Worm (Caenorhabditis elegans) whole organism, young adult: ENCODE measurements around the gene dos-2.

Experiments
- B0019.2 ChIP-seq: fragments of 200-800 bp; sonication (Bioruptor generic); conservative IDR thresholded peaks from 2 replicates; pipeline ENCODE4 v1.3.6; 2022; ENCODE audit warnings: missing genetic modification reagents, missing genetic modification characterization, missing compliant biosample characterization
- B0261.1 ChIP-seq: sonication (generic microtip); optimal IDR thresholded peaks from 2 replicates; lab custom pipeline; 2016; ENCODE audit warnings: mild to moderate bottlenecking, missing genetic modification characterization, moderate library complexity, missing compliant biosample characterization
- C06A6.2 ChIP-seq: fragments of 200-800 bp; sonication (Bioruptor generic); conservative IDR thresholded peaks from 2 replicates; pipeline ENCODE4 v1.3.6; 2022; ENCODE audit warnings: missing genetic modification characterization, missing compliant biosample characterization
- D2030.7 ChIP-seq: fragments of 200-800 bp; sonication (Bioruptor generic); IDR thresholded peaks from 2 replicates; pipeline ENCODE4 v1.3.6; 2022; ENCODE audit warnings: missing genetic modification reagents, missing genetic modification characterization, missing compliant biosample characterization
- F10E7.11 ChIP-seq: sonication (generic microtip); optimal IDR thresholded peaks from 2 replicates; lab custom pipeline; 2017; ENCODE audit warnings: mild to moderate bottlenecking, missing genetic modification characterization, moderate library complexity, missing compliant biosample characterization
- F23B12.7 ChIP-seq: sonication (generic microtip); optimal IDR thresholded peaks from 2 replicates; lab custom pipeline; 2017; ENCODE audit warnings: missing genetic modification characterization, mild to moderate bottlenecking, missing compliant biosample characterization, antibody characterized with exemption, moderate library complexity; ENCODE audit not compliant: insufficient read depth
- F55B11.4 ChIP-seq: sonication (generic microtip); optimal IDR thresholded peaks from 2 replicates; lab custom pipeline; 2016; ENCODE audit warnings: missing compliant biosample characterization, missing genetic modification characterization, borderline replicate concordance; ENCODE audit not compliant: insufficient read depth
- F57C9.4 ChIP-seq: sonication (generic microtip); optimal IDR thresholded peaks from 2 replicates; lab custom pipeline; 2017; ENCODE audit warnings: mild to moderate bottlenecking, missing genetic modification characterization, missing compliant biosample characterization
- K11D2.4 ChIP-seq: fragments of 200-800 bp; sonication (Bioruptor generic); IDR thresholded peaks from 2 replicates; pipeline ENCODE4 v1.3.6; 2022; ENCODE audit warnings: missing genetic modification reagents, missing genetic modification characterization, missing compliant biosample characterization
- T07F8.4 ChIP-seq: sonication (generic microtip); optimal IDR thresholded peaks from 2 replicates; lab custom pipeline; 2016; ENCODE audit warnings: mild to moderate bottlenecking, missing genetic modification characterization, moderate library complexity, missing compliant biosample characterization
- Y56A3A.18 ChIP-seq: fragments of 200-800 bp; sonication (Bioruptor generic); IDR thresholded peaks from 2 replicates; pipeline ENCODE4 v1.3.6; 2022; ENCODE audit warnings: missing genetic modification reagents, missing genetic modification characterization, missing compliant biosample characterization
- Y95B8A.8 ChIP-seq: fragments of 200-800 bp; sonication (Bioruptor generic); IDR thresholded peaks from 2 replicates; pipeline ENCODE4 v1.3.6; 2022; ENCODE audit warnings: missing genetic modification reagents, missing genetic modification characterization, missing compliant biosample characterization
- ama-1 ChIP-seq, 3 experiments: fragments of 150-350 bp in 1 of 3; sonication (generic microtip) in 2 of 3; optimal IDR thresholded peaks; 2 replicates each; lab custom pipeline; 2014 to 2018; ENCODE audit warnings: missing biosample characterization in 2 of 3, missing genetic modification characterization in 2 of 3, missing genetic modification reagents in 2 of 3
- atf-7 ChIP-seq: sonication (generic microtip); optimal IDR thresholded peaks from 2 replicates; lab custom pipeline; 2017; ENCODE audit warnings: mild to moderate bottlenecking, missing genetic modification characterization, missing compliant biosample characterization
- cebp-1 ChIP-seq, 2 experiments: fragments of 200-800 bp in 1 of 2; sonication (Bioruptor generic) in 1 of 2; sonication (generic microtip) in 1 of 2; IDR thresholded peaks in 1 of 2; optimal IDR thresholded peaks in 1 of 2; 2 replicates each; pipeline versions ENCODE4 v1.3.6 to Lab custom; 2017 to 2022; ENCODE audit warnings: missing compliant biosample characterization in 2 of 2, missing genetic modification characterization in 2 of 2, mild to moderate bottlenecking in 1 of 2, missing genetic modification reagents in 1 of 2, moderate library complexity in 1 of 2
- ceh-27 ChIP-seq: fragments of 200-800 bp; sonication (Bioruptor generic); optimal IDR thresholded peaks from 2 replicates; lab custom pipeline; 2018; ENCODE audit warnings: mild to moderate bottlenecking, missing genetic modification characterization, moderate library complexity, missing compliant biosample characterization
- ceh-40 ChIP-seq: fragments of 200-800 bp; sonication (Bioruptor generic); IDR thresholded peaks from 2 replicates; pipeline ENCODE4 v1.3.6; 2022; ENCODE audit warnings: missing genetic modification characterization, missing compliant biosample characterization
- ceh-91 ChIP-seq: fragments of 200-800 bp; sonication (Bioruptor generic); IDR thresholded peaks from 2 replicates; pipeline ENCODE4 v1.3.6; 2022; ENCODE audit warnings: missing genetic modification reagents, missing genetic modification characterization, missing compliant biosample characterization
- chd-7 ChIP-seq: sonication (generic microtip); optimal IDR thresholded peaks from 2 replicates; lab custom pipeline; 2016; ENCODE audit warnings: mild to moderate bottlenecking, missing genetic modification characterization, moderate library complexity, missing compliant biosample characterization
- egl-18 ChIP-seq: fragments of 200-800 bp; sonication (Bioruptor generic); IDR thresholded peaks from 2 replicates; pipeline ENCODE4 v1.3.6; 2022; ENCODE audit warnings: missing genetic modification reagents, missing genetic modification characterization, missing compliant biosample characterization
- hlh-12 ChIP-seq: sonication (generic microtip); optimal IDR thresholded peaks from 2 replicates; lab custom pipeline; 2016; ENCODE audit warnings: missing genetic modification characterization, missing compliant biosample characterization
- hmg-20 ChIP-seq: fragments of 200-800 bp; sonication (Bioruptor generic); IDR thresholded peaks from 2 replicates; pipeline ENCODE4 v1.3.6; 2022; ENCODE audit warnings: missing genetic modification reagents, missing genetic modification characterization, missing compliant biosample characterization
- hrde-1 ChIP-seq: sonication (generic microtip); optimal IDR thresholded peaks from 2 replicates; lab custom pipeline; 2016; ENCODE audit warnings: missing genetic modification characterization, mild to moderate bottlenecking, missing compliant biosample characterization, moderate library complexity, missing genotype, missing genetic modification reagents, borderline replicate concordance
- lag-1 ChIP-seq: fragments of 200-800 bp; sonication (Bioruptor generic); IDR thresholded peaks from 2 replicates; pipeline ENCODE4 v1.3.6; 2022; ENCODE audit warnings: missing genetic modification reagents, missing genetic modification characterization, missing compliant biosample characterization
- let-526 ChIP-seq: fragments of 200-800 bp; sonication (Bioruptor generic); IDR thresholded peaks from 2 replicates; pipeline ENCODE4 v1.3.6; 2022; ENCODE audit warnings: missing genetic modification reagents, missing genetic modification characterization, missing compliant biosample characterization
- lin-26 ChIP-seq: fragments of 200-800 bp; sonication (Bioruptor generic); IDR thresholded peaks from 2 replicates; pipeline ENCODE4 v1.3.6; 2022; ENCODE audit warnings: missing genetic modification reagents, missing genetic modification characterization, missing compliant biosample characterization
- lin-54 ChIP-seq: fragments of 200-800 bp; sonication (Bioruptor generic); optimal IDR thresholded peaks from 2 replicates; lab custom pipeline; 2018; ENCODE audit warnings: mild to moderate bottlenecking, missing genetic modification characterization, missing compliant biosample characterization
- lir-1 ChIP-seq: fragments of 200-800 bp; sonication (Bioruptor generic); conservative IDR thresholded peaks from 2 replicates; pipeline ENCODE4 v1.3.6; 2022; ENCODE audit warnings: missing genetic modification reagents, missing genetic modification characterization, missing compliant biosample characterization
- lsy-27 ChIP-seq: sonication (generic microtip); optimal IDR thresholded peaks from 2 replicates; lab custom pipeline; 2017; ENCODE audit warnings: missing genetic modification characterization, mild to moderate bottlenecking, missing compliant biosample characterization, antibody characterized with exemption, missing genotype, borderline replicate concordance; ENCODE audit not compliant: insufficient read depth
- madf-10 ChIP-seq: sonication (generic microtip); optimal IDR thresholded peaks from 2 replicates; lab custom pipeline; 2016; ENCODE audit warnings: mild to moderate bottlenecking, missing genetic modification characterization, missing compliant biosample characterization
- mcd-1 ChIP-seq: fragments of 200-800 bp; sonication (Bioruptor generic); IDR thresholded peaks from 2 replicates; pipeline ENCODE4 v1.3.6; 2022; ENCODE audit warnings: missing genetic modification reagents, missing genetic modification characterization, missing compliant biosample characterization
- nfyb-1 ChIP-seq: fragments of 200-800 bp; sonication (Bioruptor generic); IDR thresholded peaks from 2 replicates; pipeline ENCODE4 v1.3.6; 2022; ENCODE audit warnings: missing genetic modification reagents, missing genetic modification characterization, missing compliant biosample characterization
- repo-1 ChIP-seq: sonication (generic microtip); optimal IDR thresholded peaks from 2 replicates; lab custom pipeline; 2017; ENCODE audit warnings: mild to moderate bottlenecking, missing genetic modification characterization, missing compliant biosample characterization
- rpc-1 ChIP-seq, 2 experiments: fragments of 150-350 bp in 1 of 2; sonication (generic microtip) in 1 of 2; optimal IDR thresholded peaks; 2 replicates each; lab custom pipeline; 2014 to 2018; ENCODE audit warnings: missing biosample characterization in 1 of 2, missing genetic modification characterization in 1 of 2, missing genetic modification reagents in 1 of 2, missing genotype in 1 of 2
- snpc-1.1 ChIP-seq: sonication (generic microtip); optimal IDR thresholded peaks from 2 replicates; lab custom pipeline; 2017; ENCODE audit warnings: missing genetic modification characterization, mild to moderate bottlenecking, missing compliant biosample characterization, antibody characterized with exemption, moderate library complexity, missing genotype, missing genetic modification reagents; ENCODE audit not compliant: insufficient read depth
- snpc-3.4 ChIP-seq: sonication (generic microtip); optimal IDR thresholded peaks from 2 replicates; lab custom pipeline; 2017; ENCODE audit warnings: missing genetic modification characterization, mild to moderate bottlenecking, missing compliant biosample characterization, antibody characterized with exemption, moderate library complexity, missing genotype, missing genetic modification reagents
- snpc-4 ChIP-seq, 5 experiments: fragments of 150-350 bp in 1 of 5; sonication (generic microtip) in 4 of 5; optimal IDR thresholded peaks; 2 replicates each; lab custom pipeline; 2014 to 2018; ENCODE audit warnings: missing genetic modification characterization in 5 of 5, missing biosample characterization in 3 of 5, antibody characterized with exemption in 2 of 5, mild to moderate bottlenecking in 2 of 5, missing compliant biosample characterization in 2 of 5, missing genotype in 2 of 5, moderate library complexity in 2 of 5, missing genetic modification reagents in 1 of 5
- sptf-2 ChIP-seq: fragments of 200-800 bp; sonication (Bioruptor generic); optimal IDR thresholded peaks from 2 replicates; lab custom pipeline; 2018; ENCODE audit warnings: mild to moderate bottlenecking, missing genetic modification characterization, missing compliant biosample characterization
- unc-130 ChIP-seq: sonication (generic microtip); optimal IDR thresholded peaks from 2 replicates; lab custom pipeline; 2016; ENCODE audit warnings: missing genetic modification reagents, missing genetic modification characterization, missing compliant biosample characterization
- unc-62 ChIP-seq: fragments of 150-350 bp; optimal IDR thresholded peaks from 2 replicates; lab custom pipeline; 2014; ENCODE audit warnings: missing biosample characterization, missing genetic modification reagents, missing genetic modification characterization
- zim-3 ChIP-seq: sonication (generic microtip); optimal IDR thresholded peaks from 2 replicates; lab custom pipeline; 2017; ENCODE audit warnings: mild to moderate bottlenecking, missing genetic modification characterization, moderate library complexity, missing compliant biosample characterization
- ztf-25 ChIP-seq: fragments of 200-800 bp; sonication (Bioruptor generic); IDR thresholded peaks from 2 replicates; pipeline ENCODE4 v1.3.6; 2022; ENCODE audit warnings: missing genetic modification reagents, missing genetic modification characterization, missing compliant biosample characterization
- ztf-26 ChIP-seq: sonication (generic microtip); optimal IDR thresholded peaks from 2 replicates; lab custom pipeline; 2017; ENCODE audit warnings: missing genetic modification characterization, missing compliant biosample characterization
- ztf-6 ChIP-seq: fragments of 200-800 bp; sonication (Bioruptor generic); IDR thresholded peaks from 2 replicates; pipeline ENCODE4 v1.3.6; 2022; ENCODE audit warnings: missing genetic modification reagents, missing genetic modification characterization, missing compliant biosample characterization

Gene dos-2

ce11 chrII:3958673-3959299, 17.3 kb upstream of the dos-2 start:
- TF ChIP-seq F10E7.11 (no peak), lsy-27 (tag; lab: Kevin White, UChicago) (no peak), T07F8.4 (tag; lab: Kevin White, UChicago) (no peak), ztf-6 (no peak), ama-1 (optimal IDR thresholded peaks at IDR 0.05; lab: Kevin White, UChicago) (no peak), ama-1 (GFP tag; optimal IDR thresholded peaks at IDR 0.05; lab: Kevin White, UChicago) (no peak), ceh-40 (GFP tag; lab: Robert Waterston, UW) (no peak), D2030.7 (GFP tag; lab: Robert Waterston, UW) (no peak), repo-1 (tag; lab: Kevin White, UChicago) (no peak), snpc-1.1 (tag; lab: Kevin White, UChicago) (no peak), B0019.2 (GFP tag; lab: Robert Waterston, UW) (no peak), Y95B8A.8 (GFP tag; lab: Robert Waterston, UW) (no peak), ceh-91 (GFP tag; lab: Robert Waterston, UW) (no peak), ztf-26 (tag; lab: Kevin White, UChicago) (no peak), nfyb-1 (GFP tag; lab: Robert Waterston, UW) (peak; percentile 76; the same call in 1 of the 2 replicates), chd-7 (tag; lab: Kevin White, UChicago) (peak; percentile 18), lag-1 (GFP tag; lab: Robert Waterston, UW) (no peak), lir-1 (peak; percentile 31; the same call in 1 of the 2 replicates), B0261.1 (tag; lab: Kevin White, UChicago) (no peak), C06A6.2 (GFP tag; lab: Robert Waterston, UW) (0 out of 2 replicates have a peak, but pooled peaks have one; percentile 17), cebp-1 (GFP tag; IDR thresholded peaks at IDR 0.05; lab: Robert Waterston, UW) (peak; percentile 30; the same call in 1 of the 2 replicates), cebp-1 (tag; optimal IDR thresholded peaks at IDR 0.05; lab: Kevin White, UChicago) (peak; percentile 78), egl-18 (GFP tag; lab: Robert Waterston, UW) (0 out of 2 replicates have a peak, but pooled peaks have one; percentile 39), madf-10 (peak; percentile 37), let-526 (no peak), mcd-1 (GFP tag; lab: Robert Waterston, UW) (peak; percentile 31; the same call in 1 of the 2 replicates), lin-26 (GFP tag; lab: Robert Waterston, UW) (no peak), F57C9.4 (tag; lab: Kevin White, UChicago) (no peak), snpc-3.4 (tag; lab: Kevin White, UChicago) (no peak), sptf-2 (GFP tag; lab: Kevin White, UChicago) (no peak), Y56A3A.18 (no peak), rpc-1 (optimal IDR thresholded peaks at IDR 0.05; lab: Kevin White, UChicago) (no peak), rpc-1 (tag; optimal IDR thresholded peaks at IDR 0.05; lab: Kevin White, UChicago) (no peak), F23B12.7 (peak; percentile 17), unc-62 (GFP tag; lab: Kevin White, UChicago) (no peak), hlh-12 (no peak), K11D2.4 (peak; percentile 62; the same call in 1 of the 2 replicates), ztf-25 (GFP tag; lab: Robert Waterston, UW) (no peak), zim-3 (no peak), hrde-1 (no peak), F55B11.4 (no peak), lin-54 (GFP tag; lab: Kevin White, UChicago) (peak; percentile 3), unc-130 (GFP tag; lab: Kevin White, UChicago) (no peak), ceh-27 (GFP tag; lab: Kevin White, UChicago) (peak; percentile 73), hmg-20 (GFP tag; lab: Robert Waterston, UW) (no peak), snpc-4 (GFP tag; optimal IDR thresholded peaks at IDR 0.05; lab: Kevin White, UChicago) (no peak), snpc-4 (tag; optimal IDR thresholded peaks at IDR 0.05; lab: Kevin White, UChicago) (peak in 3 of 4 experiments; percentile 24 to 48 (median 27)), atf-7 (tag; lab: Kevin White, UChicago) (peak; percentile 83)
